Worm (Caenorhabditis elegans) whole organism, early embryonic: ENCODE results near the gene srsx-26.

ENCODE experiments used
- ama-1 ChIP-seq: fragments of 150-350 bp; optimal IDR thresholded peaks from 2 replicates; lab custom pipeline; 2014
- ceh-13 ChIP-seq: fragments of 200-800 bp; sonication (Bioruptor generic); optimal IDR thresholded peaks from 2 replicates; lab custom pipeline; 2018; ENCODE audit warnings: mild to moderate bottlenecking, missing genetic modification characterization, missing compliant biosample characterization
- ets-7 ChIP-seq: sonication (generic microtip); optimal IDR thresholded peaks from 2 replicates; lab custom pipeline; 2016; ENCODE audit warnings: missing genotype, missing genetic modification characterization, missing compliant biosample characterization
- flt-1 ChIP-seq: fragments of 200-800 bp; sonication (Bioruptor generic); IDR thresholded peaks from 2 replicates; pipeline ENCODE4 v1.3.6; 2022; ENCODE audit warnings: missing genetic modification characterization, missing compliant biosample characterization
- pes-1 ChIP-seq: fragments of 200-800 bp; sonication (Bioruptor generic); IDR thresholded peaks from 2 replicates; pipeline ENCODE4 v1.3.6; 2022; ENCODE audit warnings: missing genetic modification reagents, missing genetic modification characterization, missing compliant biosample characterization
- scrt-1 ChIP-seq: fragments of 200-800 bp; sonication (Bioruptor generic); IDR thresholded peaks from 2 replicates; pipeline ENCODE4 v1.3.6; 2022; ENCODE audit warnings: missing genetic modification characterization, missing compliant biosample characterization
- tbx-37 ChIP-seq: fragments of 200-800 bp; sonication (Bioruptor generic); conservative IDR thresholded peaks from 2 replicates; pipeline ENCODE4 v1.3.6; 2022; ENCODE audit warnings: missing genetic modification reagents, missing genetic modification characterization, missing compliant biosample characterization

DNA sequence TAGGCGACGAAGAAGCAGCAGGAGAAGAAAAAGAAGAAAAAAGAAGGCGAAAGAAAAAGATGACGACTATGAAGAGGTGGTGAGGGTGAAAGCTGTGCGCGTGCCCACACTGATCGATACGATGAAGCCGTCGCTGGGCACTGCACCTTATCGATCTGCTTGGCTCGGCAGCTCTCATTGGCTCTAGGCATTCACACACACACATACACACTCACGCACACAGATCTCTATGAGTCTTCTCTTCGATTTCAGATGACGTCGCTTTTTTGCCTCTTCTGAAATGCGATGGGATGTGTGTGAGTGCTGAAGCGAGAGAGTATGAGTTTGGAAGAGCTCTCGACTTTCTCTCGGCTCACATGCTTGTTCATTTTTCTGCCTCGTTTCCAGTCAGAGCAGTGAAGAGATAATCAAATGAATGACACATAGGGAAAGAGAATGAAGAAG, 26.2 kb downstream of the srsx-26 start:
- TF ChIP-seq ama-1 (lab: Kevin White, UChicago) (no peak), pes-1 (GFP tag; lab: Robert Waterston, UW) (no peak), flt-1 (GFP tag; lab: Robert Waterston, UW) (no peak), tbx-37 (GFP tag; lab: Robert Waterston, UW) (no peak), ceh-13 (GFP tag; lab: Kevin White, UChicago) (no peak), ets-7 (tag; lab: Kevin White, UChicago) (no peak), scrt-1 (GFP tag; lab: Robert Waterston, UW) (no peak)
